Fruit fly (Drosophila melanogaster) whole organism: ENCODE results near the gene da.

Experiments
- CG8478 ChIP-seq: fragments of >200 bp; optimal IDR thresholded peaks from 2 replicates; lab custom pipeline; 2018; ENCODE audit warnings: inconsistent platforms
- EcR ChIP-seq, 2 experiments: fragments of >200 bp; optimal IDR thresholded peaks; 2 replicates each; lab custom pipeline; 2017; ENCODE audit warnings: missing biosample characterization in 2 of 2, missing genetic modification characterization in 2 of 2, missing genetic modification reagents in 2 of 2
- psq ChIP-seq: fragments of >200 bp; optimal IDR thresholded peaks from 2 replicates; lab custom pipeline; 2017
- usp ChIP-seq: fragments of >200 bp; optimal IDR thresholded peaks from 2 replicates; lab custom pipeline; 2017; ENCODE audit warnings: missing biosample characterization, missing genetic modification characterization, mixed read lengths

- TF ChIP-seq psq (lab: Kevin White, UChicago) (no peak), CG8478 (no peak), usp (GFP tag; lab: Kevin White, UChicago) (no peak), EcR (GFP tag; optimal IDR thresholded peaks at IDR 0.05; lab: Kevin White, UChicago) (no peak)
These were observed 25.4 kb upstream of the da start, which contains the start of the genes Cand1 and pim for dm6 chr2L:10362408-10363067.
